Fruit fly (Drosophila melanogaster): Measurements from ENCODE around the gene CG43342.

Gene CG43342

dm6 chr3R:22357942-22358341 lies 23.2 kb upstream of the CG43342 start (continued):
- no peak for TF ChIP-seq CG2199 (GFP tag; IDR thresholded peaks at IDR 0.05)
- no peak for TF ChIP-seq chinmo (GFP tag; IDR thresholded peaks at IDR 0.05; ENCODE audit: partially characterized antibody)
- no peak for TF ChIP-seq CG8290 (GFP tag; optimal IDR thresholded peaks at IDR 0.05)
- peak in 1 of 2 experiments; percentile 20 for TF ChIP-seq CG8290 (tag; optimal IDR thresholded peaks at IDR 0.05)
- no peak for TF ChIP-seq mam (GFP tag; optimal IDR thresholded peaks at IDR 0.05)
- no peak for TF ChIP-seq CG10321 (GFP tag; IDR thresholded peaks at IDR 0.05)
- no peak for TF ChIP-seq Abd-B (GFP tag; optimal IDR thresholded peaks at IDR 0.05)
- no peak for TF ChIP-seq zen2 (GFP tag; IDR thresholded peaks at IDR 0.05; ENCODE audit: partially characterized antibody)
- TF ChIP-seq CG3281 (GFP tag; optimal IDR thresholded peaks at IDR 0.05): peak; percentile 13
- TF ChIP-seq YL-1 (GFP tag; optimal IDR thresholded peaks at IDR 0.05): no peak
- no peak for TF ChIP-seq chm (GFP tag; IDR thresholded peaks at IDR 0.05)
- TF ChIP-seq ssp (GFP tag; IDR thresholded peaks at IDR 0.05): no peak
- no peak for TF ChIP-seq kay (GFP tag; optimal IDR thresholded peaks at IDR 0.05)
- TF ChIP-seq Fer3 (tag; optimal IDR thresholded peaks at IDR 0.05): peak; percentile 18
- peak; percentile 7 for TF ChIP-seq CG30403 (GFP tag; optimal IDR thresholded peaks at IDR 0.05)
- no peak for TF ChIP-seq CG10267 (tag; optimal IDR thresholded peaks at IDR 0.05)
- no peak for TF ChIP-seq Drgx (GFP tag; IDR thresholded peaks at IDR 0.05)
- TF ChIP-seq Rx (GFP tag; IDR thresholded peaks at IDR 0.05): no peak
- no peak for TF ChIP-seq CkIIα-i1 (GFP tag; IDR thresholded peaks at IDR 0.05)
- no peak for TF ChIP-seq br (optimal IDR thresholded peaks at IDR 0.05)
- TF ChIP-seq Ptx1 (GFP tag; IDR thresholded peaks at IDR 0.05): 0 out of 2 replicates have a peak, but pooled peaks have one; percentile 7
- TF ChIP-seq NFAT (GFP tag; IDR thresholded peaks at IDR 0.05): no peak
- no peak for TF ChIP-seq D19A (tag; optimal IDR thresholded peaks at IDR 0.05)
- no peak for TF ChIP-seq CG2129 (GFP tag; IDR thresholded peaks at IDR 0.05; ENCODE audit: partially characterized antibody)
- no peak for TF ChIP-seq CG14050 (GFP tag; IDR thresholded peaks at IDR 0.05)
- TF ChIP-seq bowl (GFP tag; IDR thresholded peaks at IDR 0.05): no peak
- no peak for TF ChIP-seq sd (tag; optimal IDR thresholded peaks at IDR 0.05)
- no peak for TF ChIP-seq CG13424 (tag; optimal IDR thresholded peaks at IDR 0.05)
- TF ChIP-seq CG6854 (GFP tag; optimal IDR thresholded peaks at IDR 0.05): no peak
- no peak for TF ChIP-seq Six4 (GFP tag; optimal IDR thresholded peaks at IDR 0.05)
- TF ChIP-seq CG9727 (GFP tag; optimal IDR thresholded peaks at IDR 0.05): peak; percentile 4
- no peak for TF ChIP-seq lola (GFP tag; optimal IDR thresholded peaks at IDR 0.05)
- peak; percentile 13 for TF ChIP-seq CG12769 (tag; optimal IDR thresholded peaks at IDR 0.05)
- TF ChIP-seq zfh1 (GFP tag; IDR thresholded peaks at IDR 0.05): no peak
- no peak for TF ChIP-seq Jarid2 (GFP tag; optimal IDR thresholded peaks at IDR 0.05)
- no peak for TF ChIP-seq dm (GFP tag; optimal IDR thresholded peaks at IDR 0.05)
- no peak for TF ChIP-seq ac (GFP tag; optimal IDR thresholded peaks at IDR 0.05)
- TF ChIP-seq eyg (GFP tag; optimal IDR thresholded peaks at IDR 0.05): no peak
- no peak for TF ChIP-seq CG32772 (GFP tag; IDR thresholded peaks at IDR 0.05)
- TF ChIP-seq danr (GFP tag; IDR thresholded peaks at IDR 0.05): no peak
- TF ChIP-seq Hr51 (GFP tag; optimal IDR thresholded peaks at IDR 0.05): no peak
- TF ChIP-seq Poxn (GFP tag; IDR thresholded peaks at IDR 0.05): no peak
- no peak for TF ChIP-seq ara (GFP tag; IDR thresholded peaks at IDR 0.05)
- TF ChIP-seq CG10543 (GFP tag; optimal IDR thresholded peaks at IDR 0.05): no peak
- TF ChIP-seq row (GFP tag; IDR thresholded peaks at IDR 0.05): 0 out of 3 replicates have a peak, but pooled peaks have one; percentile 5
- no peak for TF ChIP-seq pan (optimal IDR thresholded peaks at IDR 0.05)
- TF ChIP-seq pan (GFP tag; optimal IDR thresholded peaks at IDR 0.05 in 1 of 2, IDR thresholded peaks at IDR 0.05 in 1 of 2): no peak
- no peak for TF ChIP-seq HHEX (GFP tag; optimal IDR thresholded peaks at IDR 0.05)
- no peak for TF ChIP-seq CG4328 (GFP tag; optimal IDR thresholded peaks at IDR 0.05)
- no peak for TF ChIP-seq slou (GFP tag; optimal IDR thresholded peaks at IDR 0.05)
- TF ChIP-seq CG8359 (GFP tag; optimal IDR thresholded peaks at IDR 0.05; ENCODE audit: borderline replicate concordance): no peak
- TF ChIP-seq az2 (GFP tag; optimal IDR thresholded peaks at IDR 0.05): no peak
